Worm (Caenorhabditis elegans) whole organism, late embryonic: ENCODE results near the gene F40F8.11.
"Not testable (repeated sequence)": the region's sequence is repeated elsewhere in the genome, so short reads cannot be mapped to it uniquely, and the experiment has no call there.

Source experiments
- K09A11.1 ChIP-seq: sonication (generic microtip); optimal IDR thresholded peaks from 2 replicates; lab custom pipeline; 2017; ENCODE audit warnings: antibody characterized with exemption, mild to moderate bottlenecking, missing genetic modification characterization, missing compliant biosample characterization; ENCODE audit not compliant: insufficient read depth
- T23F11.4 ChIP-seq: fragments of 200-800 bp; sonication (Bioruptor generic); optimal IDR thresholded peaks from 2 replicates; lab custom pipeline; 2018; ENCODE audit warnings: mild to moderate bottlenecking, missing genetic modification characterization, missing compliant biosample characterization
- ceh-14 ChIP-seq: sonication (generic microtip); optimal IDR thresholded peaks from 2 replicates; lab custom pipeline; 2016; ENCODE audit warnings: missing genotype, missing genetic modification characterization, missing compliant biosample characterization
- ceh-18 ChIP-seq: sonication (generic microtip); optimal IDR thresholded peaks from 2 replicates; lab custom pipeline; 2016; ENCODE audit warnings: missing genetic modification characterization, missing compliant biosample characterization
- ceh-22 ChIP-seq: sonication (generic microtip); optimal IDR thresholded peaks from 2 replicates; lab custom pipeline; 2017; ENCODE audit warnings: missing biosample characterization, missing genetic modification characterization
- ceh-24 ChIP-seq: sonication (generic microtip); optimal IDR thresholded peaks from 2 replicates; lab custom pipeline; 2016; ENCODE audit warnings: mild to moderate bottlenecking, missing genetic modification characterization, missing compliant biosample characterization
- ceh-30 ChIP-seq: fragments of 150-350 bp; optimal IDR thresholded peaks from 2 replicates; lab custom pipeline; 2014; ENCODE audit warnings: missing biosample characterization, missing genetic modification characterization
- ceh-34 ChIP-seq: sonication (generic microtip); optimal IDR thresholded peaks from 2 replicates; lab custom pipeline; 2016; ENCODE audit warnings: mild to moderate bottlenecking, missing genetic modification characterization, missing compliant biosample characterization
- ceh-45 ChIP-seq: fragments of 200-800 bp; sonication (Bioruptor generic); IDR thresholded peaks from 2 replicates; pipeline ENCODE4 v1.3.6; 2022; ENCODE audit warnings: missing genetic modification reagents, missing genetic modification characterization, missing compliant biosample characterization
- ceh-6 ChIP-seq: fragments of 200-800 bp; sonication (Bioruptor generic); optimal IDR thresholded peaks from 2 replicates; lab custom pipeline; 2018; ENCODE audit warnings: mild to moderate bottlenecking, missing genetic modification characterization, missing compliant biosample characterization
- che-1 ChIP-seq: sonication (generic microtip); optimal IDR thresholded peaks from 2 replicates; lab custom pipeline; 2016; ENCODE audit warnings: mild to moderate bottlenecking, missing genetic modification characterization, missing compliant biosample characterization
- dmd-4 ChIP-seq: sonication (generic microtip); optimal IDR thresholded peaks from 2 replicates; lab custom pipeline; 2016; ENCODE audit warnings: borderline replicate concordance, missing genetic modification characterization, missing compliant biosample characterization
- elt-4 ChIP-seq: sonication (generic microtip); optimal IDR thresholded peaks from 2 replicates; lab custom pipeline; 2016; ENCODE audit warnings: missing genetic modification characterization, missing compliant biosample characterization
- ets-4 ChIP-seq: sonication (generic microtip); optimal IDR thresholded peaks from 2 replicates; lab custom pipeline; 2016; ENCODE audit warnings: missing genetic modification characterization, missing compliant biosample characterization
- fkh-10 ChIP-seq: fragments of 150-350 bp; optimal IDR thresholded peaks from 2 replicates; lab custom pipeline; 2014; ENCODE audit warnings: missing biosample characterization, missing genetic modification reagents, missing genetic modification characterization
- fkh-6 ChIP-seq: sonication (generic microtip); optimal IDR thresholded peaks from 2 replicates; lab custom pipeline; 2016; ENCODE audit warnings: missing genetic modification characterization, missing compliant biosample characterization
- gmeb-2 ChIP-seq: sonication (generic microtip); optimal IDR thresholded peaks from 2 replicates; lab custom pipeline; 2016; ENCODE audit warnings: missing genetic modification characterization, inconsistent platforms, missing compliant biosample characterization
- hlh-15 ChIP-seq: sonication (generic microtip); optimal IDR thresholded peaks from 2 replicates; lab custom pipeline; 2016; ENCODE audit warnings: missing genetic modification characterization, missing compliant biosample characterization
- hlh-8 ChIP-seq: sonication (generic microtip); optimal IDR thresholded peaks from 2 replicates; lab custom pipeline; 2016; ENCODE audit warnings: missing genotype, missing genetic modification characterization, missing compliant biosample characterization
- lin-11 ChIP-seq: fragments of 200-800 bp; sonication (Bioruptor generic); optimal IDR thresholded peaks from 2 replicates; lab custom pipeline; 2018; ENCODE audit warnings: mild to moderate bottlenecking, missing genetic modification characterization, missing compliant biosample characterization
- madf-2 ChIP-seq: sonication (generic microtip); optimal IDR thresholded peaks from 2 replicates; lab custom pipeline; 2017; ENCODE audit warnings: missing genetic modification characterization, missing compliant biosample characterization
- nfya-1 ChIP-seq: sonication (generic microtip); optimal IDR thresholded peaks from 2 replicates; lab custom pipeline; 2017; ENCODE audit warnings: missing genetic modification characterization, mild to moderate bottlenecking, missing compliant biosample characterization, antibody characterized with exemption, moderate library complexity
- nhr-11 ChIP-seq: fragments of 150-350 bp; optimal IDR thresholded peaks from 2 replicates; lab custom pipeline; 2014; ENCODE audit warnings: missing biosample characterization, missing genetic modification characterization
- npax-4 ChIP-seq: sonication (generic microtip); optimal IDR thresholded peaks from 2 replicates; lab custom pipeline; 2016; ENCODE audit warnings: missing genetic modification characterization, missing compliant biosample characterization
- pag-3 ChIP-seq: sonication (generic microtip); optimal IDR thresholded peaks from 2 replicates; lab custom pipeline; 2016; ENCODE audit warnings: missing compliant biosample characterization, missing genetic modification characterization, borderline replicate concordance
- pat-9 ChIP-seq: fragments of 200-800 bp; sonication (Bioruptor generic); optimal IDR thresholded peaks from 2 replicates; lab custom pipeline; 2018; ENCODE audit warnings: mild to moderate bottlenecking, missing genetic modification characterization, moderate library complexity, missing compliant biosample characterization
- pha-2 ChIP-seq: sonication (generic microtip); optimal IDR thresholded peaks from 2 replicates; lab custom pipeline; 2017; ENCODE audit warnings: mild to moderate bottlenecking, missing genetic modification characterization, missing compliant biosample characterization
- pqm-1 ChIP-seq: sonication (generic microtip); optimal IDR thresholded peaks from 2 replicates; lab custom pipeline; 2016; ENCODE audit warnings: missing genetic modification characterization, missing compliant biosample characterization
- rnt-1 ChIP-seq: sonication (generic microtip); optimal IDR thresholded peaks from 2 replicates; lab custom pipeline; 2016; ENCODE audit warnings: missing genetic modification characterization, missing compliant biosample characterization
- sdc-2 ChIP-seq: sonication (generic microtip); optimal IDR thresholded peaks from 2 replicates; lab custom pipeline; 2016; ENCODE audit warnings: missing genotype, missing genetic modification characterization, missing compliant biosample characterization
- sox-4 ChIP-seq: sonication (generic microtip); optimal IDR thresholded peaks from 2 replicates; lab custom pipeline; 2017; ENCODE audit warnings: mild to moderate bottlenecking, missing genetic modification characterization, inconsistent platforms, missing compliant biosample characterization
- tbx-2 ChIP-seq: sonication (generic microtip); optimal IDR thresholded peaks from 2 replicates; lab custom pipeline; 2016; ENCODE audit warnings: missing genetic modification characterization, missing compliant biosample characterization
- tbx-7 ChIP-seq: sonication (generic microtip); optimal IDR thresholded peaks from 2 replicates; lab custom pipeline; 2016; ENCODE audit warnings: missing genotype, missing genetic modification characterization, missing compliant biosample characterization
- unc-3 ChIP-seq, 2 experiments: fragments of 200-800 bp in 1 of 2; sonication (Bioruptor generic) in 1 of 2; sonication (generic microtip) in 1 of 2; conservative IDR thresholded peaks in 1 of 2; optimal IDR thresholded peaks in 1 of 2; 2 replicates each; pipeline versions ENCODE4 v1.3.6 to Lab custom; 2016 to 2022; ENCODE audit warnings: missing compliant biosample characterization in 2 of 2, missing genetic modification characterization in 2 of 2, missing genetic modification reagents in 1 of 2
- unc-42 ChIP-seq: sonication (generic microtip); optimal IDR thresholded peaks from 2 replicates; lab custom pipeline; 2016; ENCODE audit warnings: missing genotype, missing genetic modification characterization, missing compliant biosample characterization
- unc-55 ChIP-seq: sonication (generic microtip); optimal IDR thresholded peaks from 2 replicates; lab custom pipeline; 2017; ENCODE audit warnings: missing biosample characterization, missing genetic modification reagents, missing genetic modification characterization
- unc-86 ChIP-seq: sonication (generic microtip); optimal IDR thresholded peaks from 2 replicates; lab custom pipeline; 2016; ENCODE audit warnings: missing genetic modification characterization, missing compliant biosample characterization

The F40F8.11 gene

DNA sequence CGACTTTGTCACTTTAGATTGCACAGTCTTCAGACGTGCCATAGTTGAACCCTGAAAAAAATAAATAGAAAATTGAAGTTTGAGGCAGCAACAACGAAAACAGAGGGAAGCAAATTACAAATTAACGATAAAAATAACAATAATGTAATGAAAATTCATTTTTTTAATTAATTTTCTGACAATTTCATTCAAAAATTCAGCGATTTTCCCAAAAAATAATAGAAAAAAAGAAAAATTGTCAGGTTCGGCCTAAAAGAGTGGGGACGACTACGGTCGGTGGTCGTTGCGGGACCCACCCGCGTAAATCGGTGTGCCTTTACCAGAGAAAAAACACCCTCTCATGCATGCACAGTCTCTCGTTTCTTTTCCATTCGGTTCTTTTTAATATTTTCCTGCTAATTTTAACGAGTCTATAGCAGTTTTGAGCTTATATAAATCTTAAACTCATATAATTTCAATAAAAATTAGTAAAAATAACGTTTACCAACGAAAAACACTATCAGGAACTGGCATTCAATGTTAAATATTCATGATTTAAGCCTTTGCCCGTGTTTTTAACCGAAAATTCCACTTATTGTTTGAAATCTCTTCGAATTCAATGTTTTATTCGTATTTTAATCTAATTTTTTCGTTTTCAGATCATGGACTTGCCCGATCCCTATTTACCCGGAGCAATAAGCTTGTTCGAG, 5.9 kb downstream of the F40F8.11 start, which contains the start of the genes rps-9 and lsm-1:
Gene rps-9 (minus strand): TSS at position 51 of the 689 bp plus-strand sequence.
Gene lsm-1 (plus strand): TSS at position 639 of the 689 bp plus-strand sequence.
- TF ChIP-seq tbx-2 (tag; lab: Kevin White, UChicago) (no peak), nfya-1 (tag; lab: Kevin White, UChicago) (peak; percentile 70), unc-55 (GFP tag; lab: Kevin White, UChicago) (peak; percentile 19), unc-86 (no peak), hlh-8 (no peak), ceh-6 (no peak)
- TF ChIP-seq, all 69 proteins: peak for 2

DNA sequence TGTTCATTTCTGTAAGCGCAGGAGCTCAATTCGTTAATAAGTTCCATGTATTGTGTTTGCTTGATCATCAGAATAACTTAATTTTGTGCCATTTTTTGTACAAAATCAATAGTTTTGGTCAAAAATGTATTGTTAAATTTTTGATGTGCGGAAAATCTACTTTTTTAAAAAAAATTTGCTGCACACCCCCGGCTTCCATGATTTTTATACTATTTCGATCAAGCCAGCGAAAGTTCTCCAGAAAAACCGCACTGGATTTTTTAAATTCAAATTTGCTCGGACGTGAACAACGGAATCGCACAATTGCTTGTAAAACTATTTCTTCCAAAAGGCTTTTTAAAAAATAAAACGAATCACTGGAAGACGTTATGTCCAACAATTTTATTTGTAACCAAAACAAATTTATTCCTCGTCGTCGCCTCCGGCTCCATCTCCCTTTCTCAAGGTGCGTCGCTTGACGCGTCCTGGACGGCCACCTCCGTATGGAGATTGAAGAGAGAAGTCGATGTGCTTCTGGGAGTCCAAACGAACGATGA, 7.3 kb downstream of the F40F8.11 start:
- TF ChIP-seq unc-86: no peak
- no peak for TF ChIP-seq ceh-45
- TF ChIP-seq nfya-1 (tag; lab: Kevin White, UChicago): no peak
- no peak for TF ChIP-seq hlh-15
- no peak for TF ChIP-seq K09A11.1
- no peak for TF ChIP-seq pqm-1
- no peak for TF ChIP-seq gmeb-2 (tag; lab: Kevin White, UChicago)
- no peak for TF ChIP-seq unc-3 (GFP tag; conservative IDR thresholded peaks at IDR 0.05; lab: Robert Waterston, UW)
- TF ChIP-seq unc-3 (tag; optimal IDR thresholded peaks at IDR 0.05; lab: Kevin White, UChicago): no peak
- no peak for TF ChIP-seq fkh-10
- no peak for TF ChIP-seq pag-3
- no peak for TF ChIP-seq ceh-14
- TF ChIP-seq sdc-2 (tag; lab: Kevin White, UChicago): no peak
- TF ChIP-seq nhr-11: no peak
- TF ChIP-seq sox-4 (tag; lab: Kevin White, UChicago): no peak
- no peak for TF ChIP-seq unc-42 (tag; lab: Kevin White, UChicago)
- no peak for TF ChIP-seq ceh-30 (tag; lab: Kevin White, UChicago)
- no peak for TF ChIP-seq lin-11 (tag; lab: Kevin White, UChicago)
- no peak for TF ChIP-seq hlh-8
- no peak for TF ChIP-seq ets-4 (tag; lab: Kevin White, UChicago)

DNA sequence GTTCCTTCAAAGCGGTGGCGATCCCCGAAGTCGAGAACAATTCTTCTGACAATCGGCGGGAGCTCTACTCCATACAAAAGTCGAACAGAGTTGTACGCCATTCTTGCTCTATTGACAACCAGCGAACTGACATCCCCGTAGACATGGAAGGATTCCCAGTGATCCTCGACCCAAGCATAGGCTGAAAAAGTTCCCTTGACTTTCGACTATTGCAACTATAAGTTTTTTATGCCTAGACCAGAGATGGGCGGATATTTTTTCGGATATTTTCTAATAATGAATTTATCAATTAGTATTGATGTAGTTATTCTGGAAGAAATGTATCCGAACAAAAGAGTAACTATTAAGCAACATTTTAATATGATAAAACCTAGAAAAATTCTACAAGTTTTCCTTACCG, 10.6 kb downstream of the F40F8.11 start, which contains the start of gene W10C6.2:
Gene W10C6.2 (minus strand): TSS at position 101 of the 400 bp plus-strand sequence.
- TF ChIP-seq pha-2, elt-4, tbx-7 (tag; lab: Kevin White, UChicago): not testable (repeated sequence)
- TF ChIP-seq, all 69 proteins: peak for 0; not testable (repeated sequence) for 69

DNA sequence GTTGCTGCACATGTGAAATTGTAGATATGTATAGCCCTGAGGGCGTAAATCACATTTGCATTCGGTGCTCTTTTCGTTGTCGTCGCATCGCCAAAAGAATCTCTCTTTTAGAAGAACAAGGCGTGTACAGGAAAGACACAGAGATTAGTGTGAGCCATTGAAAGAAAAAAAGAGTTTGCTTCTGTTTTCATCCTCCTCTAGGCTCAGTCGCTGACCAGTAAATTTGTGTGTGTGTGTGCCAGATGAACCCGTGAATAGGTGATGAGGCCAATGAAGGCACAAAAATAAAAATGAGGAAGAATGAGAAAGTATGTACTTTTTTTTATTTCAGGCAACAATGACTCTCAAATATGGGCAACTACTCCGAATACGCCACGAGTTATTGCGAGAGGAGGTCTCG, 20.0 kb downstream of the F40F8.11 start, which contains the start of gene mat-2:
Gene mat-2 (plus strand): TSS at position 301 of the 400 bp plus-strand sequence.
- TF ChIP-seq dmd-4 (no peak), sdc-2 (tag; lab: Kevin White, UChicago) (no peak), fkh-6 (tag; lab: Kevin White, UChicago) (no peak), pat-9 (no peak), T23F11.4 (GFP tag; lab: Kevin White, UChicago) (no peak), sox-4 (tag; lab: Kevin White, UChicago) (no peak), tbx-2 (tag; lab: Kevin White, UChicago) (no peak), ceh-18 (no peak), npax-4 (tag; lab: Kevin White, UChicago) (no peak), tbx-7 (tag; lab: Kevin White, UChicago) (no peak), ceh-34 (no peak), rnt-1 (tag; lab: Kevin White, UChicago) (no peak), fkh-10 (no peak), ceh-30 (tag; lab: Kevin White, UChicago) (no peak), ets-4 (tag; lab: Kevin White, UChicago) (no peak), che-1 (tag; lab: Kevin White, UChicago) (no peak), ceh-45 (no peak), ceh-22 (tag; lab: Kevin White, UChicago) (no peak), madf-2 (tag; lab: Kevin White, UChicago) (no peak), ceh-24 (tag; lab: Kevin White, UChicago) (no peak)
